Worm (Caenorhabditis elegans) whole organism, L2 larva: ENCODE results near the gene C01G6.9.

Source experiments
- C34F6.9 ChIP-seq: fragments of 150-350 bp; optimal IDR thresholded peaks from 2 replicates; lab custom pipeline; 2014; ENCODE audit warnings: missing biosample characterization, missing genetic modification characterization
- F13H6.1 ChIP-seq: sonication (generic microtip); optimal IDR thresholded peaks from 2 replicates; lab custom pipeline; 2016; ENCODE audit warnings: missing genetic modification characterization, missing compliant biosample characterization
- R02D3.7 ChIP-seq: fragments of 150-350 bp; optimal IDR thresholded peaks from 2 replicates; lab custom pipeline; 2014; ENCODE audit warnings: missing biosample characterization, missing genetic modification characterization
- ZK546.5 ChIP-seq: sonication (generic microtip); optimal IDR thresholded peaks from 2 replicates; lab custom pipeline; 2017; ENCODE audit warnings: missing biosample characterization, missing genetic modification characterization
- alr-1 ChIP-seq: fragments of 150-350 bp; optimal IDR thresholded peaks from 2 replicates; lab custom pipeline; 2014; ENCODE audit warnings: missing biosample characterization, missing genetic modification characterization
- aly-2 ChIP-seq: fragments of 150-350 bp; optimal IDR thresholded peaks from 2 replicates; lab custom pipeline; 2014; ENCODE audit warnings: missing biosample characterization, missing genetic modification characterization
- ama-1 ChIP-seq: fragments of 150-350 bp; optimal IDR thresholded peaks from 2 replicates; lab custom pipeline; 2018; ENCODE audit warnings: inconsistent platforms
- ceh-16 ChIP-seq: fragments of 150-350 bp; optimal IDR thresholded peaks from 2 replicates; lab custom pipeline; 2014; ENCODE audit warnings: missing biosample characterization, missing genetic modification characterization
- ceh-82 ChIP-seq: fragments of 150-350 bp; optimal IDR thresholded peaks from 2 replicates; lab custom pipeline; 2014; ENCODE audit warnings: missing biosample characterization, missing genetic modification characterization
- crh-2 ChIP-seq: sonication (generic microtip); optimal IDR thresholded peaks from 2 replicates; lab custom pipeline; 2017; ENCODE audit warnings: missing biosample characterization, missing genetic modification characterization
- egl-27 ChIP-seq: sonication (generic microtip); optimal IDR thresholded peaks from 3 replicates; lab custom pipeline; 2017; ENCODE audit warnings: missing biosample characterization, missing genetic modification reagents, missing genetic modification characterization
- elt-1 ChIP-seq: fragments of 150-350 bp; optimal IDR thresholded peaks from 2 replicates; lab custom pipeline; 2014; ENCODE audit warnings: missing biosample characterization, missing genetic modification characterization
- elt-3 ChIP-seq: sonication (generic microtip); optimal IDR thresholded peaks from 2 replicates; lab custom pipeline; 2017; ENCODE audit warnings: missing biosample characterization, missing genetic modification characterization
- fos-1 ChIP-seq: fragments of 150-350 bp; optimal IDR thresholded peaks from 2 replicates; lab custom pipeline; 2014; ENCODE audit warnings: missing biosample characterization, missing genetic modification characterization
- gmeb-1 ChIP-seq: fragments of 150-350 bp; optimal IDR thresholded peaks from 2 replicates; lab custom pipeline; 2014; ENCODE audit warnings: missing biosample characterization, missing genetic modification characterization
- lin-11 ChIP-seq: fragments of 150-350 bp; sonication (generic microtip); optimal IDR thresholded peaks from 2 replicates; lab custom pipeline; 2014; ENCODE audit warnings: missing biosample characterization, missing genetic modification characterization, inconsistent platforms, mixed read lengths
- lin-13 ChIP-seq: fragments of 150-350 bp; optimal IDR thresholded peaks from 2 replicates; lab custom pipeline; 2014; ENCODE audit warnings: missing biosample characterization, missing genetic modification reagents, missing genetic modification characterization
- lin-39 ChIP-seq: fragments of 150-350 bp; optimal IDR thresholded peaks from 2 replicates; lab custom pipeline; 2014; ENCODE audit warnings: missing biosample characterization, missing genetic modification reagents, missing genetic modification characterization
- lsy-2 ChIP-seq, 2 experiments: fragments of 150-350 bp in 1 of 2; sonication (generic microtip) in 1 of 2; optimal IDR thresholded peaks; 2 replicates each; lab custom pipeline; 2014 to 2017; ENCODE audit warnings: missing biosample characterization in 2 of 2, missing genetic modification characterization in 2 of 2
- mab-5 ChIP-seq: fragments of 150-350 bp; optimal IDR thresholded peaks from 2 replicates; lab custom pipeline; 2014; ENCODE audit warnings: missing biosample characterization, missing genetic modification characterization
- mbf-1 ChIP-seq: sonication (generic microtip); optimal IDR thresholded peaks from 2 replicates; lab custom pipeline; 2017; ENCODE audit warnings: missing biosample characterization, missing genetic modification characterization
- mdl-1 ChIP-seq, 2 experiments: fragments of 150-350 bp in 1 of 2; sonication (generic microtip) in 1 of 2; optimal IDR thresholded peaks; 2 replicates each; lab custom pipeline; 2017; ENCODE audit warnings: missing biosample characterization in 2 of 2, missing genetic modification characterization in 2 of 2
- nhr-10 ChIP-seq: sonication (generic microtip); optimal IDR thresholded peaks from 2 replicates; lab custom pipeline; 2017; ENCODE audit warnings: missing biosample characterization, missing genetic modification characterization
- nhr-11 ChIP-seq: fragments of 150-350 bp; optimal IDR thresholded peaks from 2 replicates; lab custom pipeline; 2014; ENCODE audit warnings: missing biosample characterization, missing genetic modification characterization
- nhr-129 ChIP-seq: fragments of 150-350 bp; optimal IDR thresholded peaks from 2 replicates; lab custom pipeline; 2014; ENCODE audit warnings: missing biosample characterization, missing genetic modification characterization
- nhr-21 ChIP-seq: fragments of 150-350 bp; optimal IDR thresholded peaks from 2 replicates; lab custom pipeline; 2014; ENCODE audit warnings: missing biosample characterization, missing genetic modification characterization
- nhr-23 ChIP-seq: fragments of 150-350 bp; optimal IDR thresholded peaks from 2 replicates; lab custom pipeline; 2014; ENCODE audit warnings: missing biosample characterization, missing genetic modification reagents, missing genetic modification characterization
- nhr-237 ChIP-seq: fragments of 150-350 bp; optimal IDR thresholded peaks from 2 replicates; lab custom pipeline; 2014; ENCODE audit warnings: missing biosample characterization, missing genetic modification characterization
- nhr-25 ChIP-seq: fragments of 150-350 bp; sonication (generic microtip); optimal IDR thresholded peaks from 3 replicates; lab custom pipeline; 2014; ENCODE audit warnings: missing biosample characterization, missing genetic modification characterization
- nhr-6 ChIP-seq: fragments of 150-350 bp; optimal IDR thresholded peaks from 2 replicates; lab custom pipeline; 2014; ENCODE audit warnings: missing biosample characterization, missing genetic modification characterization
- nhr-77 ChIP-seq: fragments of 150-350 bp; optimal IDR thresholded peaks from 2 replicates; lab custom pipeline; 2014; ENCODE audit warnings: missing biosample characterization, missing genetic modification characterization
- peb-1 ChIP-seq: fragments of 150-350 bp; optimal IDR thresholded peaks from 2 replicates; lab custom pipeline; 2014; ENCODE audit warnings: missing biosample characterization, missing genetic modification characterization
- sem-4 ChIP-seq: fragments of 150-350 bp; optimal IDR thresholded peaks from 2 replicates; lab custom pipeline; 2014; ENCODE audit warnings: missing biosample characterization, missing genetic modification reagents, missing genetic modification characterization
- sma-3 ChIP-seq: sonication (generic microtip); optimal IDR thresholded peaks from 2 replicates; lab custom pipeline; 2016; ENCODE audit warnings: missing genetic modification reagents, missing genetic modification characterization, missing compliant biosample characterization
- sma-9 ChIP-seq, 2 experiments: fragments of 150-350 bp in 1 of 2; sonication (generic microtip) in 1 of 2; optimal IDR thresholded peaks; 2 replicates each; lab custom pipeline; 2014 to 2016; ENCODE audit warnings: missing genetic modification characterization in 2 of 2, mild to moderate bottlenecking in 1 of 2, missing biosample characterization in 1 of 2, missing compliant biosample characterization in 1 of 2, missing genetic modification reagents in 1 of 2, moderate library complexity in 1 of 2
- snpc-4 ChIP-seq: fragments of 150-350 bp; optimal IDR thresholded peaks from 2 replicates; lab custom pipeline; 2014; ENCODE audit warnings: missing biosample characterization, missing genetic modification characterization
- unc-39 ChIP-seq: fragments of 150-350 bp; optimal IDR thresholded peaks from 2 replicates; lab custom pipeline; 2014; ENCODE audit warnings: missing biosample characterization, missing genetic modification characterization
- unc-55 ChIP-seq: fragments of 150-350 bp; sonication (generic microtip); optimal IDR thresholded peaks from 3 replicates; lab custom pipeline; 2014; ENCODE audit warnings: missing biosample characterization, missing genetic modification reagents, missing genetic modification characterization
- unc-62 ChIP-seq: fragments of 150-350 bp; optimal IDR thresholded peaks from 2 replicates; lab custom pipeline; 2014; ENCODE audit warnings: missing biosample characterization, missing genetic modification reagents, missing genetic modification characterization
- zag-1 ChIP-seq: fragments of 150-350 bp; optimal IDR thresholded peaks from 2 replicates; lab custom pipeline; 2014; ENCODE audit warnings: missing biosample characterization, missing genetic modification characterization
- ztf-1 ChIP-seq: fragments of 200-800 bp; sonication (Bioruptor generic); conservative IDR thresholded peaks from 2 replicates; pipeline ENCODE4 v1.3.6; 2022; ENCODE audit warnings: missing genetic modification characterization, missing compliant biosample characterization
- ztf-11 ChIP-seq: sonication (generic microtip); optimal IDR thresholded peaks from 2 replicates; lab custom pipeline; 2017; ENCODE audit warnings: missing biosample characterization, missing genetic modification characterization
- ztf-4 ChIP-seq: fragments of 150-350 bp; optimal IDR thresholded peaks from 2 replicates; lab custom pipeline; 2014; ENCODE audit warnings: missing biosample characterization, missing genetic modification characterization

Gene C01G6.9

DNA sequence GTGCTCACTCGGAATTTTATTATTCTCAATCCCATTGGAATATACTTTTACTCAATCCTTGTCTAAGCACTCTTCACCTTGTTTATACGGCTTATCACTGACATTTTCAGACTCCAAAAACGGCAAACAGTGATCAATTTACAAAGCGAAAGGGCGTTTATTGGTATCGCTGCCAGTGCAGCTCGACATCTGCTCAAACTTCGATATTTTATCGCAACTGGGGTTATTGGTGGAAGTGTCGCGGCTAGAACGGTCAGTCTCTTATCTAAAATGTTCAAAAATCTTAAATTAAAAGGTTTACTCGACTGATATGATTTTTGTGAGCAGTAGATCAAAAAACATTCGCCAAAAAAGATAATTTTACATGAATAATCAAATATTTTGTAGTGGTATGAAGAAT lies 29.9 kb upstream of the C01G6.9 start:
- no peak for TF ChIP-seq nhr-77 (tag; lab: Kevin White, UChicago)
- TF ChIP-seq fos-1 (tag; lab: Kevin White, UChicago): peak; percentile 70

DNA sequence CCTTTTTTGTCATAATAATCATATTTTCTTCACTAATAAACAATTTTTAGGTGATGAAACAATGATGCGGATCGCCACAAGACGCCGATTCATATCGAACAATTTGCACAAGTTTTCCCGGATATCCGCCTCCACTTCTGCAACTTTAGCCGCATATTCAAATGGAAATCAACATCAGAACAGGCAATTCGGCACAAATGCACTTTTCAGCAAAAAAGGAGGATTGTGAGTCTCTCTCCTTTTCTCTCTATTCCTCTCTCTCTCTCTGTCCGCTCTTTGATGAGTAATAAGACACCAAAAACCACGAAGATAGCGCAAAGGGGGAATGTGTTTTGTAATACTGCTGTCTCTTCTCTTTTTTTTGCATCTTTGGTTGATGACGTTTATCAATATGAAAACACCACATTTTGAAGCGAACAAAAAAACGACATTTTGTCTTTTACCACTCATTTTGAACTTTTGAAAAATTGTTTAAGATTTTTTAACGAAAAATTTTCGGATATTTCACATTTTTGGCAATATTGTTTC lies 29.3 kb upstream of the C01G6.9 start, which contains the start of gene eat-3:
TSS of gene eat-3 (plus strand) at position 51 of the 528 bp plus-strand sequence.
- TF ChIP-seq nhr-129 (tag; lab: Kevin White, UChicago) (peak; percentile 29), F13H6.1 (tag; lab: Kevin White, UChicago) (no peak), unc-55 (GFP tag; lab: Kevin White, UChicago) (peak; percentile 86), unc-62 (GFP tag; lab: Kevin White, UChicago) (no peak), lsy-2 (tag; optimal IDR thresholded peaks at IDR 0.05; lab: Kevin White, UChicago) (peak in 1 of 2 experiments; percentile 45), R02D3.7 (no peak), snpc-4 (no peak), ZK546.5 (no peak), sma-9 (GFP tag; optimal IDR thresholded peaks at IDR 0.05; lab: Kevin White, UChicago) (peak; percentile 72), sma-9 (tag; optimal IDR thresholded peaks at IDR 0.05; lab: Kevin White, UChicago) (no peak), gmeb-1 (tag; lab: Kevin White, UChicago) (no peak), alr-1 (tag; lab: Kevin White, UChicago) (no peak), unc-39 (tag; lab: Kevin White, UChicago) (no peak), fos-1 (tag; lab: Kevin White, UChicago) (peak; percentile 84), C34F6.9 (tag; lab: Kevin White, UChicago) (peak; percentile 46), crh-2 (tag; lab: Kevin White, UChicago) (peak; percentile 12), nhr-6 (tag; lab: Kevin White, UChicago) (no peak), egl-27 (tag; lab: Kevin White, UChicago) (no peak), mdl-1 (tag; optimal IDR thresholded peaks at IDR 0.05; lab: Kevin White, UChicago) (peak in 1 of 2 experiments; percentile 19), ama-1 (lab: Kevin White, UChicago) (no peak), zag-1 (tag; lab: Kevin White, UChicago) (peak; percentile 51), ztf-11 (tag; lab: Kevin White, UChicago) (no peak), peb-1 (tag; lab: Kevin White, UChicago) (no peak), sem-4 (tag; lab: Kevin White, UChicago) (peak; percentile 10), ceh-16 (tag; lab: Kevin White, UChicago) (no peak), elt-1 (no peak)

DNA sequence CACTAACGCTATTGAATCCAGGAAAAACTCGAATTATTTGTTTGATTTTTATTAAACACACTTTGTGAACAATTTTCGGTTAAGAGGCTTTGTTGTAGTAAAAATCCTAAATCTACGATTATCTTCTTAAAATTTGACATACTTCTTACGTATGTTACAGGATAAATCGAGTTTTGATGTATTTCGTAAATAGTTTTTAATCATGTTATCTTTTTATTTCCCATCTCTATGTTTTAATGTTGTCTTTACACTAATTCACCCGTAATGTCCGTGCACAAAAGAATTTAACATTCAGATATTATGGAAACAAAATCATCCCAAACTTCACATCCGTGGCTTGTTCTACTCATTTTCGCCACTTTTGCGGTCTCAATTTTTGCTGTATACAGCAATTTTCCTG lies 28.0 kb upstream of the C01G6.9 start, which contains the start of gene egli-1:
TSS of gene egli-1 (plus strand) at position 301 of the 400 bp plus-strand sequence.
- no peak for TF ChIP-seq C34F6.9 (tag; lab: Kevin White, UChicago)
- TF ChIP-seq lsy-2 (tag; optimal IDR thresholded peaks at IDR 0.05; lab: Kevin White, UChicago): no peak
- TF ChIP-seq sma-9 (GFP tag; optimal IDR thresholded peaks at IDR 0.05; lab: Kevin White, UChicago): no peak
- TF ChIP-seq sma-9 (tag; optimal IDR thresholded peaks at IDR 0.05; lab: Kevin White, UChicago): no peak
- TF ChIP-seq peb-1 (tag; lab: Kevin White, UChicago): no peak

DNA sequence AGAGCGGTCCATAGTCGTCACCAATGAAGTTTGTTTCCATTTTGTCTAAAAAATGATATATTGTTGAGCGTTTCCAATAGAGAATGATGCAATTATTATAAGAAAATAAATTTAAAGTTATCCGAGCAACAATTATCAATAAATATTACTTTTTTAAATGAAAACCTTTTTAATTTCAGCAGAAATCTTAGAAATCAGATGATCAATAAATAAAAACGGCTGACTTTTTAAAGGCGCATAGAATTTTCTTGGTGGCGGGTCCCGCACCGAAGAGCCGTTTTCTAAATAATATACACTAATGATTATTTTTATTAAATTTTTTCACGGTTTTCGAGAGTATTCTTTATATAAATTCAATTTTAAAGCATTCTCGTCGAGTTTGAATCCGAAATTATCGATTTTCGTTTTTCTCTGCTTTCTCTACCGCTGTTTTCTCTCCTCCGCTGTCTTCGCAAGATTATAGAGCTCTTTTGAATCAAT lies 27.3 kb upstream of the C01G6.9 start, which contains the start of gene rab-39:
TSS of gene rab-39 (minus strand) at position 51 of the 480 bp plus-strand sequence.
- no peak for TF ChIP-seq unc-39 (tag; lab: Kevin White, UChicago)
- no peak for TF ChIP-seq zag-1 (tag; lab: Kevin White, UChicago)
- TF ChIP-seq C34F6.9 (tag; lab: Kevin White, UChicago): peak; percentile 72
- TF ChIP-seq ztf-1 (GFP tag; lab: Robert Waterston, UW): no peak
- no peak for TF ChIP-seq nhr-21
- no peak for TF ChIP-seq mab-5 (tag; lab: Kevin White, UChicago)
- TF ChIP-seq mdl-1 (tag; optimal IDR thresholded peaks at IDR 0.05; lab: Kevin White, UChicago): no peak
- TF ChIP-seq crh-2 (tag; lab: Kevin White, UChicago): peak; percentile 20
- no peak for TF ChIP-seq ceh-82
- TF ChIP-seq ztf-11 (tag; lab: Kevin White, UChicago): no peak
- peak in 1 of 2 experiments; percentile 62 for TF ChIP-seq lsy-2 (tag; optimal IDR thresholded peaks at IDR 0.05; lab: Kevin White, UChicago)
- TF ChIP-seq nhr-11 (tag; lab: Kevin White, UChicago): no peak
- TF ChIP-seq lin-39 (tag; lab: Kevin White, UChicago): no peak
- TF ChIP-seq nhr-237 (tag; lab: Kevin White, UChicago): no peak
- TF ChIP-seq gmeb-1 (tag; lab: Kevin White, UChicago): no peak
- TF ChIP-seq ceh-16 (tag; lab: Kevin White, UChicago): no peak
- no peak for TF ChIP-seq nhr-23 (tag; lab: Kevin White, UChicago)
- peak; percentile 69 for TF ChIP-seq unc-55 (GFP tag; lab: Kevin White, UChicago)
- TF ChIP-seq sma-9 (GFP tag; optimal IDR thresholded peaks at IDR 0.05; lab: Kevin White, UChicago): no peak
- no peak for TF ChIP-seq sma-9 (tag; optimal IDR thresholded peaks at IDR 0.05; lab: Kevin White, UChicago)
- TF ChIP-seq elt-3 (tag; lab: Kevin White, UChicago): no peak
- TF ChIP-seq aly-2 (tag; lab: Kevin White, UChicago): no peak
- TF ChIP-seq mbf-1 (tag; lab: Kevin White, UChicago): no peak
- TF ChIP-seq nhr-10 (tag; lab: Kevin White, UChicago): no peak
- TF ChIP-seq unc-62 (GFP tag; lab: Kevin White, UChicago): no peak
- TF ChIP-seq nhr-6 (tag; lab: Kevin White, UChicago): no peak
- TF ChIP-seq nhr-77 (tag; lab: Kevin White, UChicago): no peak
- TF ChIP-seq nhr-25 (tag; lab: Kevin White, UChicago): no peak
- no peak for TF ChIP-seq sma-3 (GFP tag; lab: Kevin White, UChicago)
- TF ChIP-seq ama-1 (lab: Kevin White, UChicago): no peak
- TF ChIP-seq lin-13 (GFP tag; lab: Kevin White, UChicago): peak; percentile 23
- TF ChIP-seq lin-11: no peak
- no peak for TF ChIP-seq ztf-4 (tag; lab: Kevin White, UChicago)
- TF ChIP-seq R02D3.7: no peak
- no peak for TF ChIP-seq snpc-4
- TF ChIP-seq fos-1 (tag; lab: Kevin White, UChicago): peak; percentile 20
